Worm (Caenorhabditis elegans): ENCODE results near the gene hsp-1.
A peak's percentile ranks its signal among the peaks of the same experiment; 100 is the strongest.

DNA sequence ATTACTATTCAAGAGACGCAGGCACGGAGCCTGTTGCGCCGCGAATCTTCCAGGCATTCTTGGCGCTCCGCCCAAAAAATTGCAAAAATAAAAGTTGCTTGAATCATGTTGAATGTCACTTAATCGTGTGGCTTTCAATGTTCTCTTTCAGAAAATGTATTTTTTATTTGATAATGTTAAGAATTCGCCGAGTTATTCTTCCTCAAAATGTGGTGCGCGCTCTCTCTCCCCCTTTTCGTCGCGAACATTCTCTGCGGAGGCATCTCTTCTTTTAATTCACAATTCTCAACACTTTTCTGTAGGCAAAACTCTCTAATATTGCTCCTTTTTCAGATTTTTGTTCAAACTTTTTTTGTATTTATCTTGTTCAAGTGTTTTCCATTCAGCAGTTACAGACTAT, 396 bp upstream of the hsp-1 start:
- TF ChIP-seq Y79H2A.3 (GFP tag; conservative IDR thresholded peaks at IDR 0.05): peak; percentile 92
- peak; percentile 88 for TF ChIP-seq F49E8.2 (tag; optimal IDR thresholded peaks at IDR 0.05; ENCODE audit: insufficient read depth)
- TF ChIP-seq Y67H2A.10 (GFP tag; conservative IDR thresholded peaks at IDR 0.05): peak; percentile 97
- TF ChIP-seq mel-28 (tag; optimal IDR thresholded peaks at IDR 0.05; ENCODE audit: borderline replicate concordance): peak; percentile 82
- no peak for TF ChIP-seq F23B12.7 (tag; optimal IDR thresholded peaks at IDR 0.05; ENCODE audit: insufficient read depth)
- no peak for TF ChIP-seq hlh-26 (GFP tag; conservative IDR thresholded peaks at IDR 0.05)
- peak; percentile 91 for TF ChIP-seq madf-10 (tag; optimal IDR thresholded peaks at IDR 0.05)
- peak; percentile 77 for TF ChIP-seq bed-2 (GFP tag; IDR thresholded peaks at IDR 0.05)
- peak; percentile 83 for TF ChIP-seq unc-130 (GFP tag; optimal IDR thresholded peaks at IDR 0.05)
- TF ChIP-seq hlh-12 (tag; optimal IDR thresholded peaks at IDR 0.05): no peak
- TF ChIP-seq tlf-1 (GFP tag; optimal IDR thresholded peaks at IDR 0.05): peak; percentile 99
- peak; percentile 94 for TF ChIP-seq madf-3 (GFP tag; IDR thresholded peaks at IDR 0.05)
- TF ChIP-seq C06A6.2 (GFP tag; conservative IDR thresholded peaks at IDR 0.05): peak; percentile 91
- no peak for TF ChIP-seq F57A8.1 (GFP tag; optimal IDR thresholded peaks at IDR 0.05)

Data from whole organism, young adult.